Worm (Caenorhabditis elegans): ENCODE data around the gene ssup-72.

ce11 chrII:6810663-6811062, 34.3 kb downstream of the ssup-72 start, which contains the start of gene snt-1:
- TF ChIP-seq ztf-23 (GFP tag; IDR thresholded peaks at IDR 0.05): no peak
- no peak for TF ChIP-seq ref-1 (GFP tag; conservative IDR thresholded peaks at IDR 0.05)
- TF ChIP-seq klf-2 (GFP tag; conservative IDR thresholded peaks at IDR 0.05): no peak
- no peak for TF ChIP-seq ztf-29 (GFP tag; IDR thresholded peaks at IDR 0.05)
- no peak for TF ChIP-seq flt-1 (GFP tag; IDR thresholded peaks at IDR 0.05)
